Fruit fly (Drosophila melanogaster): ENCODE results near the gene CG33191.
A peak's percentile ranks its signal among the peaks of the same experiment; 100 is the strongest.

Gene CG33191

DNA sequence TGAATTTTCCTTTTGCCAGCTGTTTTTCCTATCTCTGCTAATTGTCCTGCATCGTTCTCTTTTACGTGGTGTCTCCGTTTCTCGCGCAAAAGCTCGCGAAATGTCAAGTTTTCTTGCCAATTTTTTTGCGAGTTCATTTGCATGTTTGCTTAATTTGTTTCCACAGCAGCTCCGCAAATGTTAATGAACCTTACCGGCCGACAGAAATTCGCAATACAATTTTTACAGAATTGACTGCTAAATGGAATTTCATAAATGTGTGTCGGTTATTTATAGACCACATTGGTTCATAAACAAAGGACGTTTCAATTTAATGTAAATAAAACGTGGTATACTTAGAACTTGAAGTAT, 31.0 kb downstream of the CG33191 start:
- TF ChIP-seq foxo (GFP tag; optimal IDR thresholded peaks at IDR 0.05) (no peak), rgr (GFP tag; optimal IDR thresholded peaks at IDR 0.05) (peak; percentile 52), dmrt93B (GFP tag; optimal IDR thresholded peaks at IDR 0.05) (no peak), Hr83 (GFP tag; optimal IDR thresholded peaks at IDR 0.05; ENCODE audit: poor library complexity, severe bottlenecking) (peak; percentile 86), Rel (GFP tag; optimal IDR thresholded peaks at IDR 0.05) (no peak), Rel (tag; optimal IDR thresholded peaks at IDR 0.05) (no peak)

DNA sequence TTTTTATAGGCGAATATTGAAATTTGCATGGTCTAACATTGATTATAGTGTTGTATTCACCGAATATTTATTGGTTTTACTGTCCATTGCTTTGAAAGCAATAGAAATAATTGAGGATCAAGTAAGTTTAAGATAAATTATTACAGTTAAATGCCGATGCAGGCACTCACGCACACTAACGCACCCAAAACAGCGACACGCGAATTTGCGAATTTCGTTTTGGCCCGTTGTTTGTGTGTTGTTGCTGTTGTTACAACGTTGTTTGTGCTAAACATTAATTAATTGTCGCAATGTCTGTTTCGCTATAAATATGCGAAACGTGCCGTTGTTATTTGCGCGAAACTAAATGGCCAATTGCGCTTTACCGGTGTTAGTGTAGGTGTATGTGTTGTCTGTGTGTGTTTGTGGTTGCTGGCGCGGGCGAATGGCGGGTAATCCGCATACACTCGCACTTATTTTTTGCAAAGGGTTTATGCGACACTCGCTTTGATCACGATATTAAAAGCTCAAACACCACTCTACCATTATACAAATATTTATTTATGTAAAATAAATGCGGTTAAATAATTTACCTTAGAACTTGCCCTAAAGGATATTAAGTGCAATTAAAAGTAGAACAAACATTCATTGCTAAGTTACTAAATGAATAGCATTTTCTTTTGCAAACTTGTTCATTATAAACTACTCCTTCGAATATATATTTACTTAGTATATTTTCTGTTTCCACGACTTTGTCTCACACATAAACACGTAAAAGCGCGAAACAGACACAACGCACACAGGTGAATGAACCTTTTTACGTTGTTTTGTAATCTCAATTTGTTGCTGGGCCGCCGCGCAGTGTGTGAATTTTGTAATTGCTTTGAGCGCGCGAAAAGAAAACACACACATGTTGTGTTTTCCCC, 31.6 kb downstream of the CG33191 start:
- no peak for TF ChIP-seq dl (GFP tag; optimal IDR thresholded peaks at IDR 0.05; ENCODE audit: insufficient read depth in 1 of 2, partially characterized antibody in 2 of 2)
- TF ChIP-seq GATAd (GFP tag; optimal IDR thresholded peaks at IDR 0.05) = no peak
- TF ChIP-seq Jra (GFP tag; optimal IDR thresholded peaks at IDR 0.05) = no peak
- TF ChIP-seq CG9705 (GFP tag; optimal IDR thresholded peaks at IDR 0.05) = peak; percentile 61
- peak; percentile 55 for TF ChIP-seq br (GFP tag; optimal IDR thresholded peaks at IDR 0.05)
- peak; percentile 74 for TF ChIP-seq rgr (GFP tag; optimal IDR thresholded peaks at IDR 0.05)
- peak; percentile 40 for TF ChIP-seq N (GFP tag; optimal IDR thresholded peaks at IDR 0.05)
- TF ChIP-seq Dfd (GFP tag; optimal IDR thresholded peaks at IDR 0.05) = no peak
- TF ChIP-seq usp (GFP tag; optimal IDR thresholded peaks at IDR 0.05) = no peak
- no peak for TF ChIP-seq Vsx2 (GFP tag; optimal IDR thresholded peaks at IDR 0.05; ENCODE audit: partially characterized antibody)
- no peak for TF ChIP-seq Myc (optimal IDR thresholded peaks at IDR 0.05)
- TF ChIP-seq Hr83 (GFP tag; optimal IDR thresholded peaks at IDR 0.05; ENCODE audit: poor library complexity, severe bottlenecking) = no peak
- TF ChIP-seq dsf (GFP tag; optimal IDR thresholded peaks at IDR 0.05; ENCODE audit: borderline replicate concordance) = peak; percentile 15
- TF ChIP-seq Rel (GFP tag; optimal IDR thresholded peaks at IDR 0.05) = peak; percentile 12
- TF ChIP-seq Rel (tag; optimal IDR thresholded peaks at IDR 0.05) = peak; percentile 75
- TF ChIP-seq Dif (GFP tag; optimal IDR thresholded peaks at IDR 0.05; ENCODE audit: partially characterized antibody) = no peak
- TF ChIP-seq sage (GFP tag; optimal IDR thresholded peaks at IDR 0.05) = peak; percentile 60
- TF ChIP-seq dmrt93B (GFP tag; optimal IDR thresholded peaks at IDR 0.05) = peak; percentile 72
- no peak for TF ChIP-seq pan (optimal IDR thresholded peaks at IDR 0.05)
- no peak for TF ChIP-seq Mio (GFP tag; optimal IDR thresholded peaks at IDR 0.05)
- peak; percentile 88 for TF ChIP-seq Sp1 (GFP tag; optimal IDR thresholded peaks at IDR 0.05)
- TF ChIP-seq foxo (GFP tag; optimal IDR thresholded peaks at IDR 0.05) = peak in 1 of 2 experiments; percentile 79
- peak; percentile 32 for TF ChIP-seq ey (GFP tag; optimal IDR thresholded peaks at IDR 0.05)
- peak; percentile 57 for TF ChIP-seq psq (GFP tag; optimal IDR thresholded peaks at IDR 0.05)
- TF ChIP-seq Abd-B (GFP tag; optimal IDR thresholded peaks at IDR 0.05) = no peak
- TF ChIP-seq OdsH (GFP tag; optimal IDR thresholded peaks at IDR 0.05) = peak; percentile 77
- TF ChIP-seq sv (GFP tag; optimal IDR thresholded peaks at IDR 0.05) = no peak
- TF ChIP-seq tai (GFP tag; optimal IDR thresholded peaks at IDR 0.05) = no peak
- TF ChIP-seq fru (GFP tag; optimal IDR thresholded peaks at IDR 0.05) = peak; percentile 83
- TF ChIP-seq lola (GFP tag; optimal IDR thresholded peaks at IDR 0.05) = no peak
- no peak for TF ChIP-seq jim (GFP tag; optimal IDR thresholded peaks at IDR 0.05)
- TF ChIP-seq CrebA (GFP tag; optimal IDR thresholded peaks at IDR 0.05; ENCODE audit: borderline replicate concordance) = peak; percentile 10
- peak; percentile 80 for TF ChIP-seq h (GFP tag; optimal IDR thresholded peaks at IDR 0.05)
- peak; percentile 88 for TF ChIP-seq HLH106 (tag; optimal IDR thresholded peaks at IDR 0.05)
- no peak for TF ChIP-seq Hnf4 (GFP tag; optimal IDR thresholded peaks at IDR 0.05)
- TF ChIP-seq woc (GFP tag; optimal IDR thresholded peaks at IDR 0.05) = peak; percentile 17
- TF ChIP-seq brk (GFP tag; optimal IDR thresholded peaks at IDR 0.05) = peak; percentile 59
- peak; percentile 6 for TF ChIP-seq CG32264 (GFP tag; optimal IDR thresholded peaks at IDR 0.05)
- no peak for TF ChIP-seq Hr78 (GFP tag; optimal IDR thresholded peaks at IDR 0.05)

All from whole organism, wandering third instar larva.